Worm (Caenorhabditis elegans): ENCODE data around the gene C36B7.3.

DNA sequence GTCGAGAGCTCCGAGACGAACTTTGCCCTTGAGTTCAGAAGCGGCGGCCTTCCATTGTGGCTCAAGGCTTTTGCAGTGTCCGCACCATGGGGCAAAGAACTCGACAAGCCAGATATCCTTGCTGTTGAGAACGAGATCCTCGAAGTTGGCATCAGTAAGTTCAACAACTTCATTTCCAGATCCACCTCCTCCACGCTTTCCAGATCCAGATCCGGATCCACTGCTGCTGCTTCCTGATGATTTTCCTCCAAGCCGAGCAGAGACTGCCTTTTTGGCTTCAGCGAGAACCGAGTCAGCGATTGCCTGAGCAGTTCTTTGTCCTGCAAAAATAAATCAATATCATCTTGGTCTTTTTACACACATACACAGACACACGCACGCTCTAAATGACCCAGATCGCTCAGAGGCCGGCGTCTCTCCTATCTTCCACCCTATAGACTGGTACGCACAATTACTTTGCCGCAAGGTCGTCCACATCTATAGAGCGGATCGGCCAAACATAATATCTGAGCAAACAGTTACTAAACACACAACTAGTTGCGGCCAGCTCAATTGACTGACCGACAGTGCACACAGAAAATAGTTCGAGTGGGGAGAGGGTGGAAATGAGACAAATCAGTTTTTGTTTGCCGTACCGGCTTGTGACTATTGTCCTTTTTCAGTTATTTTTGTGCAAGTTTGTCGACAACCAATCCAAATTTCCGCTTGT is 34.2 kb upstream of the C36B7.3 start:
- TF ChIP-seq snpc-4 (tag; optimal IDR thresholded peaks at IDR 0.05) = no peak
- TF ChIP-seq lsy-12 (tag; optimal IDR thresholded peaks at IDR 0.05) = no peak
- no peak for TF ChIP-seq R02D3.7 (tag; optimal IDR thresholded peaks at IDR 0.05)
- no peak for TF ChIP-seq unc-62 (GFP tag; optimal IDR thresholded peaks at IDR 0.05)
- TF ChIP-seq fos-1 (tag; optimal IDR thresholded peaks at IDR 0.05) = no peak
- TF ChIP-seq mdl-1 (tag; optimal IDR thresholded peaks at IDR 0.05) = no peak
- TF ChIP-seq ZK546.5 (tag; optimal IDR thresholded peaks at IDR 0.05) = no peak
- TF ChIP-seq ztf-11 (tag; optimal IDR thresholded peaks at IDR 0.05) = no peak

Data from whole organism, L3 larva.